Fruit fly (Drosophila melanogaster) whole organism, prepupa: ENCODE results near the gene Ccp84Ac.

Source experiments
- Blimp-1 ChIP-seq: fragments of 200-800 bp; sonication (Bioruptor generic); optimal IDR thresholded peaks from 3 replicates; lab custom pipeline; 2017; ENCODE audit warnings: missing biosample characterization, missing genetic modification characterization, mild to moderate bottlenecking, moderate library complexity, missing genetic modification reagents
- CG10631 ChIP-seq: fragments of 200-800 bp; sonication (Bioruptor generic); optimal IDR thresholded peaks from 2 replicates; lab custom pipeline; 2016; ENCODE audit warnings: missing biosample characterization, missing genetic modification characterization
- CG11762 ChIP-seq: fragments of 200-800 bp; sonication (Bioruptor generic); optimal IDR thresholded peaks from 3 replicates; lab custom pipeline; 2016; ENCODE audit warnings: missing biosample characterization, missing genetic modification characterization; ENCODE audit not compliant: insufficient read depth
- CG11902 ChIP-seq: fragments of 200-800 bp; sonication (Bioruptor generic); optimal IDR thresholded peaks from 3 replicates; lab custom pipeline; 2016; ENCODE audit warnings: missing biosample characterization, missing genetic modification characterization
- CG15336 ChIP-seq: fragments of 200-800 bp; sonication (Bioruptor generic); IDR thresholded peaks from 2 replicates; pipeline ENCODE4 v1.3.6; 2022; ENCODE audit warnings: missing biosample characterization, missing genetic modification characterization
- CG1621 ChIP-seq: fragments of 200-800 bp; sonication (Bioruptor generic); optimal IDR thresholded peaks from 3 replicates; lab custom pipeline; 2018; ENCODE audit warnings: missing biosample characterization, mild to moderate bottlenecking, missing genetic modification characterization
- CG16779 ChIP-seq: fragments of 200-800 bp; sonication (Bioruptor generic); optimal IDR thresholded peaks from 3 replicates; lab custom pipeline; 2017; ENCODE audit warnings: missing biosample characterization, mild to moderate bottlenecking, missing genetic modification characterization
- CG4318 ChIP-seq: fragments of 200-800 bp; sonication (Bioruptor generic); optimal IDR thresholded peaks from 3 replicates; lab custom pipeline; 2017; ENCODE audit warnings: missing biosample characterization, mild to moderate bottlenecking, missing genetic modification characterization
- CG6163 ChIP-seq: fragments of 200-800 bp; sonication (Bioruptor generic); IDR thresholded peaks from 3 replicates; pipeline ENCODE4 v1.3.6; 2022; ENCODE audit warnings: missing biosample characterization, missing genetic modification characterization
- CG6792 ChIP-seq: fragments of 200-800 bp; sonication (Bioruptor generic); optimal IDR thresholded peaks from 3 replicates; lab custom pipeline; 2016; ENCODE audit warnings: missing biosample characterization, missing genetic modification characterization
- CG6808 ChIP-seq: fragments of 200-800 bp; sonication (Bioruptor generic); optimal IDR thresholded peaks from 3 replicates; lab custom pipeline; 2017; ENCODE audit warnings: missing biosample characterization, missing genetic modification characterization, mild to moderate bottlenecking, moderate library complexity, missing genetic modification reagents
- CG7368 ChIP-seq: fragments of 200-800 bp; sonication (Bioruptor generic); optimal IDR thresholded peaks from 3 replicates; lab custom pipeline; 2016; ENCODE audit warnings: missing biosample characterization, missing genetic modification characterization
- CG8119 ChIP-seq: fragments of 200-800 bp; sonication (Bioruptor generic); IDR thresholded peaks from 3 replicates; pipeline ENCODE4 v1.3.6; 2022; ENCODE audit warnings: missing biosample characterization, missing genetic modification characterization
- CG8632 ChIP-seq: fragments of 200-800 bp; sonication (Bioruptor generic); optimal IDR thresholded peaks from 3 replicates; lab custom pipeline; 2016; ENCODE audit warnings: missing biosample characterization, missing genetic modification characterization
- CG9139 ChIP-seq: fragments of 200-800 bp; sonication (Bioruptor generic); optimal IDR thresholded peaks from 3 replicates; lab custom pipeline; 2017; ENCODE audit warnings: missing biosample characterization, mild to moderate bottlenecking, missing genetic modification characterization
- Eip75B ChIP-seq: fragments of 200-800 bp; sonication (Bioruptor generic); optimal IDR thresholded peaks from 3 replicates; lab custom pipeline; 2016; ENCODE audit warnings: missing biosample characterization, missing genetic modification characterization
- Eip78C ChIP-seq: fragments of 200-800 bp; sonication (Bioruptor generic); peaks from one replicate; lab custom pipeline; 2016; ENCODE audit warnings: missing biosample characterization, missing genetic modification characterization
- Eip93F ChIP-seq: fragments of 200-800 bp; sonication (Bioruptor generic); optimal IDR thresholded peaks from 2 replicates; lab custom pipeline; 2016; ENCODE audit warnings: missing biosample characterization, mild to moderate bottlenecking, missing genetic modification characterization
- Ets21C ChIP-seq: fragments of 200-800 bp; sonication (Bioruptor generic); optimal IDR thresholded peaks from 3 replicates; lab custom pipeline; 2016; ENCODE audit warnings: missing biosample characterization, missing genetic modification characterization
- Ets96B ChIP-seq: fragments of 200-800 bp; optimal IDR thresholded peaks from 2 replicates; lab custom pipeline; 2019; ENCODE audit warnings: missing biosample characterization, mild to moderate bottlenecking, missing genetic modification characterization, moderate library complexity
- Gug ChIP-seq: fragments of 200-800 bp; sonication (Bioruptor generic); IDR thresholded peaks from 2 replicates; pipeline ENCODE4 v1.3.6; 2022; ENCODE audit warnings: missing biosample characterization, missing genetic modification characterization
- Hr39 ChIP-seq: fragments of 200-800 bp; sonication (Bioruptor generic); optimal IDR thresholded peaks from 2 replicates; lab custom pipeline; 2016; ENCODE audit warnings: missing biosample characterization, missing genetic modification characterization
- Lpt ChIP-seq: fragments of 200-800 bp; sonication (Bioruptor generic); optimal IDR thresholded peaks from 3 replicates; lab custom pipeline; 2016; ENCODE audit warnings: missing biosample characterization, missing genetic modification characterization
- OdsH ChIP-seq: fragments of 200-800 bp; sonication (Bioruptor generic); optimal IDR thresholded peaks from 3 replicates; lab custom pipeline; 2016; ENCODE audit warnings: missing biosample characterization, missing genetic modification characterization
- Smox ChIP-seq: fragments of 200-800 bp; sonication (Bioruptor generic); optimal IDR thresholded peaks from 3 replicates; lab custom pipeline; 2016; ENCODE audit warnings: missing biosample characterization, missing genetic modification characterization
- Sox102F ChIP-seq: fragments of 200-800 bp; sonication (Bioruptor generic); optimal IDR thresholded peaks from 2 replicates; lab custom pipeline; 2016; ENCODE audit warnings: missing biosample characterization, mild to moderate bottlenecking, missing genetic modification characterization
- Sox14 ChIP-seq: fragments of 200-800 bp; sonication (Bioruptor generic); optimal IDR thresholded peaks from 3 replicates; lab custom pipeline; 2016; ENCODE audit warnings: missing biosample characterization, missing genetic modification characterization
- Sox15 ChIP-seq: fragments of 200-800 bp; sonication (Bioruptor generic); optimal IDR thresholded peaks from 3 replicates; lab custom pipeline; 2016; ENCODE audit warnings: missing biosample characterization, missing genetic modification characterization
- cyc ChIP-seq: fragments of 200-800 bp; sonication (Bioruptor generic); optimal IDR thresholded peaks from 3 replicates; lab custom pipeline; 2016; ENCODE audit warnings: missing biosample characterization, missing genetic modification characterization
- dsx ChIP-seq: fragments of 200-800 bp; optimal IDR thresholded peaks from 3 replicates; lab custom pipeline; 2019; ENCODE audit warnings: missing biosample characterization, mild to moderate bottlenecking, missing genetic modification characterization, moderate library complexity; ENCODE audit not compliant: poor library complexity, severe bottlenecking
- eg ChIP-seq: fragments of 200-800 bp; sonication (Bioruptor generic); IDR thresholded peaks from 3 replicates; pipeline ENCODE4 v1.3.6; 2022; ENCODE audit warnings: missing biosample characterization, missing genetic modification characterization
- fd59A ChIP-seq: fragments of 200-800 bp; sonication (Bioruptor generic); optimal IDR thresholded peaks from 2 replicates; lab custom pipeline; 2017; ENCODE audit warnings: missing biosample characterization, mild to moderate bottlenecking, missing genetic modification characterization, missing genetic modification reagents
- fd85E ChIP-seq: fragments of 200-800 bp; sonication (Bioruptor generic); optimal IDR thresholded peaks from 3 replicates; lab custom pipeline; 2016; ENCODE audit warnings: missing biosample characterization, missing genetic modification characterization
- fkh ChIP-seq: fragments of 200-800 bp; sonication (Bioruptor generic); optimal IDR thresholded peaks from 3 replicates; lab custom pipeline; 2017; ENCODE audit warnings: missing biosample characterization, mild to moderate bottlenecking, missing genetic modification characterization, moderate library complexity
- lz ChIP-seq: fragments of 200-800 bp; sonication (Bioruptor generic); optimal IDR thresholded peaks from 3 replicates; lab custom pipeline; 2016; ENCODE audit warnings: missing biosample characterization, missing genetic modification characterization
- pdm3 ChIP-seq: fragments of 200-800 bp; sonication (Bioruptor generic); optimal IDR thresholded peaks from 3 replicates; lab custom pipeline; 2016; ENCODE audit warnings: missing biosample characterization, missing genetic modification characterization
- spab ChIP-seq: fragments of 200-800 bp; sonication (Bioruptor generic); optimal IDR thresholded peaks from 2 replicates; lab custom pipeline; 2017; ENCODE audit warnings: missing biosample characterization, mild to moderate bottlenecking, missing genetic modification characterization, missing genetic modification reagents
- ss ChIP-seq, 2 experiments: fragments of 200-800 bp; sonication (Bioruptor generic); optimal IDR thresholded peaks; 2 replicates in 1 of 2; 3 replicates in 1 of 2; lab custom pipeline; 2017 to 2018; ENCODE audit warnings: mild to moderate bottlenecking in 2 of 2, missing biosample characterization in 2 of 2, missing genetic modification characterization in 2 of 2, moderate library complexity in 1 of 2
- svp ChIP-seq: fragments of 200-800 bp; sonication (Bioruptor generic); peaks from one replicate; lab custom pipeline; 2016; ENCODE audit warnings: missing biosample characterization, missing genetic modification characterization
- topi ChIP-seq: fragments of 200-800 bp; sonication (Bioruptor generic); optimal IDR thresholded peaks from 3 replicates; lab custom pipeline; 2016; ENCODE audit warnings: missing biosample characterization, missing genetic modification characterization
- vri ChIP-seq: fragments of 200-800 bp; sonication (Bioruptor generic); optimal IDR thresholded peaks from 3 replicates; lab custom pipeline; 2016; ENCODE audit warnings: missing biosample characterization, mild to moderate bottlenecking, missing genetic modification characterization

Gene Ccp84Ac

DNA sequence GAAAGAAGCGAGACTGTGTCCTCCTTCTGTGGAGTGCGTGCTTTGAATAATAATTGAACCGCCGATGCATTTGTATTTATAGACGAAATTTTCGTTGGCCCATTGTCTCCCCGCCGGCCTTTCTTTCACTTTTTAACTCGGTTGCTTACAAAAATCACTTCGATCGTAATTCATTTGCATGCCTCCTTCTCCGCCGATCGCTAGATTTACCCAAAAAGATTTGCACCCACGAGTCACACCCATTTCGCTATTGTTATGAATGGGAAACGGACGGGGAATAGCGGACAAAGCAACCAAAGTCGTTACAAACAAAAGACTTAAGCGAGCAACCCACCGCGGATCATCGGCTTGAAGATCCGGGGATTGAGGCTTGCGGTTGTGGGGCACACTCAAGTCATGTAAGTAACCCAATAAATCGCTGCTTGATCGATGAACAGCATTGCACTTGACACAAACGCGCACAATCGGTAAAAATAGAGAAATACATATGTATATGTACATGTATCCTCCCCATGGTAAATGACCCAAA, at the start of gene Ccp84Ac:
TSS of gene Ccp84Ac (minus strand) at position 51 of the 529 bp plus-strand sequence.
- TF ChIP-seq CG9139 (no peak), Eip75B (GFP tag; lab: Kevin White, UChicago) (no peak), fd85E (no peak), CG16779 (tag; lab: Kevin White, UChicago) (no peak), CG10631 (GFP tag; lab: Kevin White, UChicago) (no peak), CG8632 (GFP tag; lab: Kevin White, UChicago) (no peak), Eip93F (no peak), OdsH (GFP tag; lab: Kevin White, UChicago) (no peak), CG6808 (GFP tag; lab: Kevin White, UChicago) (no peak), Sox15 (GFP tag; lab: Kevin White, UChicago) (no peak), CG11762 (GFP tag; lab: Kevin White, UChicago) (no peak), Hr39 (GFP tag; lab: Kevin White, UChicago) (no peak), Smox (no peak), Gug (GFP tag; lab: Robert Waterston, UW) (no peak), CG1621 (tag; lab: Kevin White, UChicago) (no peak), Ets21C (no peak), Sox102F (GFP tag; lab: Kevin White, UChicago) (no peak), eg (no peak)

DNA sequence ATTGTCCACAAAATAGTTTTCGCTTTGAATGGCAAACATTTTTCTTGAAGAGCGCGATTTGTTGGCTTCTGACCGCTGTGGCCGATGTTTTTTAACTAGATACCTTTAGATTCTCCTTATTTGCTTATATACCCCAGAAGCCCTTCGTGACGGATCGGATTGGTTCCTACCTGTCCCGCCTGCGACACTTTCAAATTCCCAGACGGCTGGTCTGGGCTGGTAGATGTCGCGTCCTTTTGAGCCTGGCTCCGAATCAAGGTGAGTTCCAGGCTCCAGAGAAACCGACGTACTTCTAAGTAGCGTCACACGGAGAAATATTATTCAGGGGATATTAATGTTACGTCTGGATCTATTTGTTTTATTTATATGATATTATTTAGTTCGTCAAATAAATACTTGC, 48.0 kb upstream of the Ccp84Ac start, which contains the start of gene zen2:
TSS of gene zen2 (minus strand) at position 101 of the 400 bp plus-strand sequence.
- TF ChIP-seq Gug (GFP tag; lab: Robert Waterston, UW) (no peak), OdsH (GFP tag; lab: Kevin White, UChicago) (no peak), lz (no peak), pdm3 (GFP tag; lab: Kevin White, UChicago) (no peak), CG10631 (GFP tag; lab: Kevin White, UChicago) (no peak), CG8119 (GFP tag; lab: Robert Waterston, UW) (no peak), CG15336 (GFP tag; lab: Robert Waterston, UW) (no peak), fd85E (no peak), Lpt (GFP tag; lab: Kevin White, UChicago) (no peak), fd59A (no peak), vri (GFP tag; lab: Kevin White, UChicago) (no peak), Ets96B (no peak), CG11902 (GFP tag; lab: Kevin White, UChicago) (no peak), cyc (GFP tag; lab: Kevin White, UChicago) (no peak), Blimp-1 (no peak)
- TF ChIP-seq, all 60 proteins: peak for 0

DNA sequence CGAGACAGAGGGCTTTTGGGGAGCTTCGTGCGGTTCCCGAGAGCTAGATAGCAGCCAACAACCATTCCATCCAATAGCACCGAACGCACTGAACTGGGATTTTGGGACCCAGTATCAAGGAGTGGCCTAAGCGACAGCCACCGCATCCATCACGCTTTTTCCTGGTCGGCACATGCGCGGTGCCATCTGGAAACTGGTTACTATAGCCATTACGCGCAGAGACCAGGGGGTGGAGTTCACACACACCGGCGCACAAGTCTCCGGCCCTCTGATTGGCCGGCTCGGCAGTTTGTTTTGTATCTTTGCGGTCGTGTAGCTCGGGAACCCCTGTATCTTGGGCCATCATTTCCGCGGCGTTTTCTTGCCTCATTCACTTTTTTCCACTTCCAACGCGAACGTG, 45.9 kb upstream of the Ccp84Ac start, which contains the start of gene pb:
TSS of gene pb (minus strand) at position 81 of the 400 bp plus-strand sequence.
- 0 out of 3 replicates have a peak, but pooled peaks have one; percentile 12 for TF ChIP-seq eg
- no peak for TF ChIP-seq Lpt (GFP tag; lab: Kevin White, UChicago)
- TF ChIP-seq, all 60 proteins: peak for 1

DNA sequence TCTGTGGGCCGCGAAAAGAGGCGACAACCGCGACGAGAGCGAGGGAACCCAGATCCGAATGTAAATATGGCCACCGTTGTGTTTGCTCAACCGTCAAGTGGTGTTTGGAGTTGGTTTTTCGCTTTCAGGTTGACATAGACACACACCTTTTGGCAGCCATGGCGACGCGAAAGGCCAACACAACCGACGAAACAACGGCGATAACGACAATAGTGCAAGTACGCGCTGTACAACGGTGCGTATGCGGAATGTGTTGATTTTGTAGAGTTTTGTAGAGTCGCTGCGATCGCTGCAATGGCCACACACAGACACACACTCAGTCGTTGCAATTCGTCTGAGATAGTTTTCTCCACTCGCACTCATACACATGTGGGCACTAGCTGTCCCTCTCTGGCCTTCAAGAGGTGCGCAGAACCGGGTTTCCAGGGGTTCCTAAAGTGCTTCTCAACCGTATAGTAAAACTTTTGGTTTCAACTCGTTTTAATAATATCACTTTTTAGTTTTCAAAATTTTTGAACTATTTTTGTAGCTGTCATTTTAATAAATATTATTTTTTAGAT, 45.4 kb upstream of the Ccp84Ac start:
- peak; percentile 30 for TF ChIP-seq svp (GFP tag; lab: Kevin White, UChicago)
- TF ChIP-seq fkh: peak; percentile 28
- peak; percentile 18 for TF ChIP-seq Eip78C (GFP tag; lab: Kevin White, UChicago)
- TF ChIP-seq spab (GFP tag; lab: Kevin White, UChicago): no peak

DNA sequence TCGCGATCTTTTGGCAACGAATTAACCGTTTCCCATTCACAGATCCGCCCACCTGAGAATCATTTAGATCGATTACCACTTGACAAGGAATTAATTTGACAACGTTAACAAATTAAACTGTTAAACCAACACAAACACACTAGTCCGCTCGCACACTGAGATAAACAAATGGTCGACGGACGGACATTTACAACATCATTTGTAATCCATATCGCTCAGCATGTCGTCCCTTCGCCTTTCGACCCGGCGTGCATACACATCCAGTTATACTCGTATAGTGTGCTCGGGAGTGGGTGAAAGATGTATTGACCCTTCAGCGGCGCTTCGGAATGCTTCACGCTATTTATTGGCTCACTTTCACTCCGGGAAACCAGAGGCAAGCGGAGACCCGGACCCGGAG, 39.7 kb upstream of the Ccp84Ac start:
- TF ChIP-seq topi: no peak
- TF ChIP-seq CG6792 (GFP tag; lab: Kevin White, UChicago): no peak
- no peak for TF ChIP-seq Sox14 (GFP tag; lab: Kevin White, UChicago)
- no peak for TF ChIP-seq spab (GFP tag; lab: Kevin White, UChicago)
- TF ChIP-seq CG4318 (GFP tag; lab: Kevin White, UChicago): no peak
- no peak for TF ChIP-seq CG6163 (GFP tag; lab: Robert Waterston, UW)
- TF ChIP-seq CG7368 (GFP tag; lab: Kevin White, UChicago): no peak
- TF ChIP-seq dsx (GFP tag; lab: Kevin White, UChicago): no peak
- TF ChIP-seq eg: no peak
- TF ChIP-seq ss (GFP tag; optimal IDR thresholded peaks at IDR 0.05; lab: Kevin White, UChicago): no peak
- no peak for TF ChIP-seq Ets96B
